Worm (Caenorhabditis elegans) whole organism, mixed stage, embryonic: ENCODE results near the gene T15B7.14.

ENCODE experiments used
- M03D4.4 ChIP-seq: sonication (generic microtip); optimal IDR thresholded peaks from 2 replicates; lab custom pipeline; 2017; ENCODE audit warnings: mild to moderate bottlenecking, missing genetic modification characterization, missing compliant biosample characterization
- bed-3 ChIP-seq: fragments of 200-800 bp; sonication (Bioruptor generic); optimal IDR thresholded peaks from 3 replicates; lab custom pipeline; 2018; ENCODE audit warnings: mild to moderate bottlenecking, missing genetic modification characterization, moderate library complexity, missing compliant biosample characterization
- blmp-1 ChIP-seq: fragments of 150-350 bp; optimal IDR thresholded peaks from 2 replicates; lab custom pipeline; 2014; ENCODE audit warnings: missing biosample characterization, missing genetic modification characterization
- ceh-43 ChIP-seq: fragments of 200-800 bp; sonication (Bioruptor generic); optimal IDR thresholded peaks from 2 replicates; lab custom pipeline; 2018; ENCODE audit warnings: mild to moderate bottlenecking, missing genetic modification characterization, moderate library complexity, missing compliant biosample characterization
- ceh-83 ChIP-seq: fragments of 200-800 bp; sonication (Bioruptor generic); optimal IDR thresholded peaks from 2 replicates; lab custom pipeline; 2018; ENCODE audit warnings: mild to moderate bottlenecking, missing genetic modification characterization, missing compliant biosample characterization
- ces-1 ChIP-seq: fragments of 150-350 bp; optimal IDR thresholded peaks from 2 replicates; lab custom pipeline; 2014; ENCODE audit warnings: missing biosample characterization, missing genetic modification reagents, missing genetic modification characterization
- cnd-1 ChIP-seq: fragments of 200-800 bp; sonication (Bioruptor generic); optimal IDR thresholded peaks from 2 replicates; lab custom pipeline; 2018; ENCODE audit warnings: mild to moderate bottlenecking, missing genetic modification characterization, missing compliant biosample characterization
- drap-1 ChIP-seq: fragments of 200-800 bp; sonication (Bioruptor generic); optimal IDR thresholded peaks from 3 replicates; lab custom pipeline; 2018; ENCODE audit warnings: mild to moderate bottlenecking, missing genetic modification characterization, missing compliant biosample characterization
- elt-1 ChIP-seq: sonication (generic microtip); optimal IDR thresholded peaks from 2 replicates; lab custom pipeline; 2017; ENCODE audit warnings: missing genetic modification characterization, mild to moderate bottlenecking, missing compliant biosample characterization, antibody characterized with exemption, moderate library complexity, borderline replicate concordance; ENCODE audit not compliant: insufficient read depth
- elt-3 ChIP-seq: fragments of 150-350 bp; optimal IDR thresholded peaks from 2 replicates; lab custom pipeline; 2014; ENCODE audit warnings: missing biosample characterization, missing genetic modification characterization
- flh-1 ChIP-seq: fragments of 200-800 bp; sonication (Bioruptor generic); optimal IDR thresholded peaks from 2 replicates; lab custom pipeline; 2018; ENCODE audit warnings: mild to moderate bottlenecking, missing genetic modification characterization, moderate library complexity, missing compliant biosample characterization
- hlh-1 ChIP-seq: fragments of 150-350 bp; optimal IDR thresholded peaks from 2 replicates; lab custom pipeline; 2014; ENCODE audit warnings: missing biosample characterization, missing genetic modification reagents, missing genetic modification characterization
- lin-13 ChIP-seq: fragments of 150-350 bp; optimal IDR thresholded peaks from 2 replicates; lab custom pipeline; 2014; ENCODE audit warnings: missing biosample characterization, missing genetic modification characterization
- lin-32 ChIP-seq: fragments of 200-800 bp; sonication (Bioruptor generic); optimal IDR thresholded peaks from 2 replicates; lab custom pipeline; 2018; ENCODE audit warnings: mild to moderate bottlenecking, missing genetic modification characterization, missing compliant biosample characterization
- mab-5 ChIP-seq: fragments of 150-350 bp; optimal IDR thresholded peaks from 2 replicates; lab custom pipeline; 2014; ENCODE audit warnings: missing biosample characterization, missing genetic modification characterization
- mep-1 ChIP-seq: fragments of 150-350 bp; optimal IDR thresholded peaks from 2 replicates; lab custom pipeline; 2017; ENCODE audit warnings: missing biosample characterization, missing genetic modification reagents, missing genetic modification characterization, inconsistent platforms
- nhr-2 ChIP-seq: fragments of 150-350 bp; optimal IDR thresholded peaks from 2 replicates; lab custom pipeline; 2014; ENCODE audit warnings: missing biosample characterization, missing genetic modification characterization
- nhr-237 ChIP-seq: fragments of 150-350 bp; optimal IDR thresholded peaks from 2 replicates; lab custom pipeline; 2014; ENCODE audit warnings: missing biosample characterization, missing genetic modification characterization
- nhr-28 ChIP-seq: fragments of 150-350 bp; optimal IDR thresholded peaks from 2 replicates; lab custom pipeline; 2014; ENCODE audit warnings: missing biosample characterization, missing genetic modification characterization
- nhr-76 ChIP-seq: sonication (generic microtip); optimal IDR thresholded peaks from 2 replicates; lab custom pipeline; 2017; ENCODE audit warnings: missing biosample characterization, missing genetic modification characterization
- pha-4 ChIP-seq: fragments of 150-350 bp; optimal IDR thresholded peaks from 2 replicates; lab custom pipeline; 2018; ENCODE audit warnings: missing biosample characterization, missing genetic modification reagents, missing genetic modification characterization
- sem-2 ChIP-seq: fragments of 200-800 bp; sonication (Bioruptor generic); optimal IDR thresholded peaks from 2 replicates; lab custom pipeline; 2018; ENCODE audit warnings: mild to moderate bottlenecking, missing genetic modification characterization, missing compliant biosample characterization
- sptf-1 ChIP-seq: sonication (generic microtip); optimal IDR thresholded peaks from 2 replicates; lab custom pipeline; 2017; ENCODE audit warnings: mild to moderate bottlenecking, missing genetic modification characterization, moderate library complexity, missing compliant biosample characterization
- tbx-8 ChIP-seq: fragments of 200-800 bp; sonication (Bioruptor generic); optimal IDR thresholded peaks from 2 replicates; lab custom pipeline; 2018; ENCODE audit warnings: mild to moderate bottlenecking, missing genetic modification characterization, moderate library complexity, missing compliant biosample characterization
- unc-120 ChIP-seq: sonication (generic microtip); optimal IDR thresholded peaks from 2 replicates; lab custom pipeline; 2017; ENCODE audit warnings: missing genetic modification characterization, missing compliant biosample characterization; ENCODE audit not compliant: poor library complexity, severe bottlenecking
- unc-39 ChIP-seq: fragments of 150-350 bp; optimal IDR thresholded peaks from 2 replicates; lab custom pipeline; 2014; ENCODE audit warnings: missing biosample characterization, missing genetic modification characterization
- unc-62 ChIP-seq: fragments of 150-350 bp; optimal IDR thresholded peaks from 2 replicates; lab custom pipeline; 2014; ENCODE audit warnings: missing biosample characterization, missing genetic modification reagents, missing genetic modification characterization
- zip-8 ChIP-seq: fragments of 150-350 bp; optimal IDR thresholded peaks from 2 replicates; lab custom pipeline; 2014; ENCODE audit warnings: missing biosample characterization, missing genetic modification characterization
- ztf-11 ChIP-seq: fragments of 150-350 bp; optimal IDR thresholded peaks from 2 replicates; lab custom pipeline; 2014; ENCODE audit warnings: missing biosample characterization, missing genetic modification characterization

The T15B7.14 gene

ce11 chrV:6810091-6810490, 25.1 kb downstream of the T15B7.14 start:
- TF ChIP-seq nhr-237 (tag; lab: Kevin White, UChicago), result no peak
- no peak for TF ChIP-seq nhr-76 (tag; lab: Kevin White, UChicago)
- no peak for TF ChIP-seq ceh-43 (GFP tag; lab: Kevin White, UChicago)

DNA sequence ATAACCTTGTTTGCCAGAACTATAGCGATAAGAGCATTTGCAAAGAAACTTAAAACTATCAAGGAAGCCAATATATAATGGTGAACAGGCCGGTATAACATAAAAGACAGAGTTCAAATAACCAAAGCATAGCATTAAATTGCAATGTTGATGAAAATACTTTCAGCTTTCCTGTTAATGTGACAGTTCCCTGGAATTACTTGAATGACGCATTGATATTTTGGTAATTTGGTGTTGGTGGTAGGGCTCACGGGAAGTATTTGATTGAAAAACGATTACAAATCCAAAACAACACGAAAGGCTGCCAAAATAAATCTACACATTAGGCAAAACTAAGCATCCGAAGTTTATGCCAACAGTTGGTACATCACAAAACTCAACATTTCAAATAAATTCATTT, 26.2 kb downstream of the T15B7.14 start, which contains the start of gene dmsr-16:
Gene dmsr-16 (minus strand): TSS at position 101 of the 400 bp plus-strand sequence.
- TF ChIP-seq mab-5 (no peak), lin-32 (GFP tag; lab: Kevin White, UChicago) (no peak), unc-39 (no peak), flh-1 (GFP tag; lab: Kevin White, UChicago) (no peak), sem-2 (GFP tag; lab: Kevin White, UChicago) (no peak), ceh-83 (GFP tag; lab: Kevin White, UChicago) (no peak), zip-8 (tag; lab: Kevin White, UChicago) (no peak), nhr-28 (tag; lab: Kevin White, UChicago) (no peak), mep-1 (tag; lab: Kevin White, UChicago) (no peak), M03D4.4 (tag; lab: Kevin White, UChicago) (no peak), hlh-1 (tag; lab: Kevin White, UChicago) (no peak), elt-1 (tag; lab: Kevin White, UChicago) (no peak), bed-3 (GFP tag; lab: Kevin White, UChicago) (no peak), unc-62 (GFP tag; lab: Kevin White, UChicago) (no peak), nhr-237 (tag; lab: Kevin White, UChicago) (no peak)

DNA sequence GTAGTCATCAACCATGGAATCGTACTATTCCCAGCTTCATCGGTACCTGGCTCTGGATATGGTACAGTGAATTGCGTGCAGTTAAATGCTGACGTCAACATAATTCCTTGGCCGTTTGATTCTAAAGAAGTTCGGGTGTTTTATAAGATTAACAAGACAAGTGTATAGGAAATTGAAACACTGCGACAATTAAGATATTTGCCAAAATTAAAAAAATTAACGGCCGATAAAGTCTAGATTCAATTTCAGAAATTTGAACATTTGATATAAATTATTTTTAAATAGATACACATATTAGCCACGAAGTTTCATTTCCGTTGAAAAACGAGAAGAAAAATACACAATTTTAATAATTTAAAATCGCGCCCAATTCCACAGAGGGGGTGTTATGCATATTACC, 28.8 kb downstream of the T15B7.14 start, which contains the start of gene dmsr-12:
Gene dmsr-12 (minus strand): TSS at position 101 of the 400 bp plus-strand sequence.
- no peak for TF ChIP-seq nhr-237 (tag; lab: Kevin White, UChicago)

- TF ChIP-seq elt-3 (tag; lab: Kevin White, UChicago), result no peak
- TF ChIP-seq tbx-8, result no peak
- no peak for TF ChIP-seq ceh-83 (GFP tag; lab: Kevin White, UChicago)
- no peak for TF ChIP-seq drap-1 (GFP tag; lab: Kevin White, UChicago)
- TF ChIP-seq nhr-2, result no peak
- TF ChIP-seq nhr-28 (tag; lab: Kevin White, UChicago), result no peak
- TF ChIP-seq cnd-1 (tag; lab: Kevin White, UChicago), result no peak
- TF ChIP-seq lin-13 (tag; lab: Kevin White, UChicago), result no peak
- TF ChIP-seq unc-120, result no peak
- TF ChIP-seq sptf-1, result no peak
- no peak for TF ChIP-seq bed-3 (GFP tag; lab: Kevin White, UChicago)
- no peak for TF ChIP-seq nhr-237 (tag; lab: Kevin White, UChicago)
- no peak for TF ChIP-seq nhr-76 (tag; lab: Kevin White, UChicago)
- no peak for TF ChIP-seq pha-4
- no peak for TF ChIP-seq mab-5
- no peak for TF ChIP-seq flh-1 (GFP tag; lab: Kevin White, UChicago)
- no peak for TF ChIP-seq unc-62 (GFP tag; lab: Kevin White, UChicago)
- TF ChIP-seq ztf-11 (tag; lab: Kevin White, UChicago), result no peak
Observed at ce11 chrV:6803992-6804391, 31.1 kb downstream of the T15B7.14 start, which contains the start of gene dmsr-11. Gene dmsr-11 (minus strand): TSS chrV:6804092.

ce11 chrV:6801850-6802249, 33.3 kb downstream of the T15B7.14 start, which contains the start of gene dmsr-10:
Gene dmsr-10 (minus strand): TSS chrV:6801950.
- no peak for TF ChIP-seq elt-1 (tag; lab: Kevin White, UChicago)
- no peak for TF ChIP-seq unc-62 (GFP tag; lab: Kevin White, UChicago)
- TF ChIP-seq blmp-1 (tag; lab: Kevin White, UChicago), result no peak
- TF ChIP-seq cnd-1 (tag; lab: Kevin White, UChicago), result no peak
- no peak for TF ChIP-seq ces-1 (GFP tag; lab: Kevin White, UChicago)
- no peak for TF ChIP-seq nhr-76 (tag; lab: Kevin White, UChicago)
- no peak for TF ChIP-seq ceh-43 (GFP tag; lab: Kevin White, UChicago)
- TF ChIP-seq unc-120, result no peak
- TF ChIP-seq bed-3 (GFP tag; lab: Kevin White, UChicago), result no peak
- no peak for TF ChIP-seq sptf-1
- no peak for TF ChIP-seq flh-1 (GFP tag; lab: Kevin White, UChicago)
- no peak for TF ChIP-seq nhr-2
